Fruit fly (Drosophila melanogaster) whole organism, prepupa: Measurements from ENCODE around the gene Osi23.

Experiments used
- Blimp-1 ChIP-seq: fragments of 200-800 bp; sonication (Bioruptor generic); optimal IDR thresholded peaks from 3 replicates; lab custom pipeline; 2017; ENCODE audit warnings: missing biosample characterization, missing genetic modification characterization, mild to moderate bottlenecking, moderate library complexity, missing genetic modification reagents
- CG10631 ChIP-seq: fragments of 200-800 bp; sonication (Bioruptor generic); optimal IDR thresholded peaks from 2 replicates; lab custom pipeline; 2016; ENCODE audit warnings: missing biosample characterization, missing genetic modification characterization
- CG11902 ChIP-seq: fragments of 200-800 bp; sonication (Bioruptor generic); optimal IDR thresholded peaks from 3 replicates; lab custom pipeline; 2016; ENCODE audit warnings: missing biosample characterization, missing genetic modification characterization
- CG15336 ChIP-seq: fragments of 200-800 bp; sonication (Bioruptor generic); IDR thresholded peaks from 2 replicates; pipeline ENCODE4 v1.3.6; 2022; ENCODE audit warnings: missing biosample characterization, missing genetic modification characterization
- CG1621 ChIP-seq: fragments of 200-800 bp; sonication (Bioruptor generic); optimal IDR thresholded peaks from 3 replicates; lab custom pipeline; 2018; ENCODE audit warnings: missing biosample characterization, mild to moderate bottlenecking, missing genetic modification characterization
- CG16779 ChIP-seq: fragments of 200-800 bp; sonication (Bioruptor generic); optimal IDR thresholded peaks from 3 replicates; lab custom pipeline; 2017; ENCODE audit warnings: missing biosample characterization, mild to moderate bottlenecking, missing genetic modification characterization
- CG3032 ChIP-seq: fragments of 200-800 bp; optimal IDR thresholded peaks from 2 replicates; lab custom pipeline; 2019; ENCODE audit warnings: missing biosample characterization, mild to moderate bottlenecking, missing genetic modification characterization, moderate library complexity
- CG34406 ChIP-seq: fragments of 200-800 bp; sonication (Bioruptor generic); optimal IDR thresholded peaks from 3 replicates; lab custom pipeline; 2016; ENCODE audit warnings: missing biosample characterization, missing genetic modification characterization
- CG4318 ChIP-seq: fragments of 200-800 bp; sonication (Bioruptor generic); optimal IDR thresholded peaks from 3 replicates; lab custom pipeline; 2017; ENCODE audit warnings: missing biosample characterization, mild to moderate bottlenecking, missing genetic modification characterization
- CG6792 ChIP-seq: fragments of 200-800 bp; sonication (Bioruptor generic); optimal IDR thresholded peaks from 3 replicates; lab custom pipeline; 2016; ENCODE audit warnings: missing biosample characterization, missing genetic modification characterization
- CG6808 ChIP-seq: fragments of 200-800 bp; sonication (Bioruptor generic); optimal IDR thresholded peaks from 3 replicates; lab custom pipeline; 2017; ENCODE audit warnings: missing biosample characterization, missing genetic modification characterization, mild to moderate bottlenecking, moderate library complexity, missing genetic modification reagents
- CG6854 ChIP-seq: fragments of 200-800 bp; sonication (Bioruptor generic); optimal IDR thresholded peaks from 2 replicates; lab custom pipeline; 2017; ENCODE audit warnings: missing biosample characterization, mild to moderate bottlenecking, missing genetic modification characterization
- CG7368 ChIP-seq: fragments of 200-800 bp; sonication (Bioruptor generic); optimal IDR thresholded peaks from 3 replicates; lab custom pipeline; 2016; ENCODE audit warnings: missing biosample characterization, missing genetic modification characterization
- CG8319 ChIP-seq: fragments of 200-800 bp; sonication (Bioruptor generic); optimal IDR thresholded peaks from 3 replicates; lab custom pipeline; 2016; ENCODE audit warnings: missing biosample characterization, missing genetic modification characterization
- CG8632 ChIP-seq: fragments of 200-800 bp; sonication (Bioruptor generic); optimal IDR thresholded peaks from 3 replicates; lab custom pipeline; 2016; ENCODE audit warnings: missing biosample characterization, missing genetic modification characterization
- CG9139 ChIP-seq: fragments of 200-800 bp; sonication (Bioruptor generic); optimal IDR thresholded peaks from 3 replicates; lab custom pipeline; 2017; ENCODE audit warnings: missing biosample characterization, mild to moderate bottlenecking, missing genetic modification characterization
- Eip75B ChIP-seq: fragments of 200-800 bp; sonication (Bioruptor generic); optimal IDR thresholded peaks from 3 replicates; lab custom pipeline; 2016; ENCODE audit warnings: missing biosample characterization, missing genetic modification characterization
- Eip78C ChIP-seq: fragments of 200-800 bp; sonication (Bioruptor generic); peaks from one replicate; lab custom pipeline; 2016; ENCODE audit warnings: missing biosample characterization, missing genetic modification characterization
- Eip93F ChIP-seq: fragments of 200-800 bp; sonication (Bioruptor generic); optimal IDR thresholded peaks from 2 replicates; lab custom pipeline; 2016; ENCODE audit warnings: missing biosample characterization, mild to moderate bottlenecking, missing genetic modification characterization
- Ets21C ChIP-seq: fragments of 200-800 bp; sonication (Bioruptor generic); optimal IDR thresholded peaks from 3 replicates; lab custom pipeline; 2016; ENCODE audit warnings: missing biosample characterization, missing genetic modification characterization
- Ets96B ChIP-seq: fragments of 200-800 bp; optimal IDR thresholded peaks from 2 replicates; lab custom pipeline; 2019; ENCODE audit warnings: missing biosample characterization, mild to moderate bottlenecking, missing genetic modification characterization, moderate library complexity
- Hr38 ChIP-seq: sonication (Bioruptor generic); optimal IDR thresholded peaks from 2 replicates; lab custom pipeline; 2016; ENCODE audit warnings: missing biosample characterization, missing genetic modification characterization
- Hr39 ChIP-seq: fragments of 200-800 bp; sonication (Bioruptor generic); optimal IDR thresholded peaks from 2 replicates; lab custom pipeline; 2016; ENCODE audit warnings: missing biosample characterization, missing genetic modification characterization
- Lpt ChIP-seq: fragments of 200-800 bp; sonication (Bioruptor generic); optimal IDR thresholded peaks from 3 replicates; lab custom pipeline; 2016; ENCODE audit warnings: missing biosample characterization, missing genetic modification characterization
- Met ChIP-seq: fragments of 200-800 bp; sonication (Bioruptor generic); optimal IDR thresholded peaks from 3 replicates; lab custom pipeline; 2016; ENCODE audit warnings: missing biosample characterization, missing genetic modification characterization
- OdsH ChIP-seq: fragments of 200-800 bp; sonication (Bioruptor generic); optimal IDR thresholded peaks from 3 replicates; lab custom pipeline; 2016; ENCODE audit warnings: missing biosample characterization, missing genetic modification characterization
- Sox14 ChIP-seq: fragments of 200-800 bp; sonication (Bioruptor generic); optimal IDR thresholded peaks from 3 replicates; lab custom pipeline; 2016; ENCODE audit warnings: missing biosample characterization, missing genetic modification characterization
- Sox15 ChIP-seq: fragments of 200-800 bp; sonication (Bioruptor generic); optimal IDR thresholded peaks from 3 replicates; lab custom pipeline; 2016; ENCODE audit warnings: missing biosample characterization, missing genetic modification characterization
- achi ChIP-seq: fragments of 200-800 bp; sonication (Bioruptor generic); optimal IDR thresholded peaks from 3 replicates; lab custom pipeline; 2016; ENCODE audit warnings: missing biosample characterization, missing genetic modification characterization
- dac ChIP-seq: fragments of 200-800 bp; sonication (Bioruptor generic); optimal IDR thresholded peaks from 2 replicates; lab custom pipeline; 2017; ENCODE audit warnings: missing biosample characterization, mild to moderate bottlenecking, missing genetic modification characterization
- dsx ChIP-seq: fragments of 200-800 bp; optimal IDR thresholded peaks from 3 replicates; lab custom pipeline; 2019; ENCODE audit warnings: missing biosample characterization, mild to moderate bottlenecking, missing genetic modification characterization, moderate library complexity; ENCODE audit not compliant: poor library complexity, severe bottlenecking
- esn ChIP-seq: fragments of 200-800 bp; sonication (Bioruptor generic); optimal IDR thresholded peaks from 2 replicates; lab custom pipeline; 2016; ENCODE audit warnings: missing biosample characterization, mild to moderate bottlenecking, missing genetic modification characterization, moderate library complexity
- fd59A ChIP-seq: fragments of 200-800 bp; sonication (Bioruptor generic); optimal IDR thresholded peaks from 2 replicates; lab custom pipeline; 2017; ENCODE audit warnings: missing biosample characterization, mild to moderate bottlenecking, missing genetic modification characterization, missing genetic modification reagents
- pdm3 ChIP-seq: fragments of 200-800 bp; sonication (Bioruptor generic); optimal IDR thresholded peaks from 3 replicates; lab custom pipeline; 2016; ENCODE audit warnings: missing biosample characterization, missing genetic modification characterization
- spab ChIP-seq: fragments of 200-800 bp; sonication (Bioruptor generic); optimal IDR thresholded peaks from 2 replicates; lab custom pipeline; 2017; ENCODE audit warnings: missing biosample characterization, mild to moderate bottlenecking, missing genetic modification characterization, missing genetic modification reagents
- ss ChIP-seq, 2 experiments: fragments of 200-800 bp; sonication (Bioruptor generic); optimal IDR thresholded peaks; 2 replicates in 1 of 2; 3 replicates in 1 of 2; lab custom pipeline; 2017 to 2018; ENCODE audit warnings: mild to moderate bottlenecking in 2 of 2, missing biosample characterization in 2 of 2, missing genetic modification characterization in 2 of 2, moderate library complexity in 1 of 2
- svp ChIP-seq: fragments of 200-800 bp; sonication (Bioruptor generic); peaks from one replicate; lab custom pipeline; 2016; ENCODE audit warnings: missing biosample characterization, missing genetic modification characterization
- vri ChIP-seq: fragments of 200-800 bp; sonication (Bioruptor generic); optimal IDR thresholded peaks from 3 replicates; lab custom pipeline; 2016; ENCODE audit warnings: missing biosample characterization, mild to moderate bottlenecking, missing genetic modification characterization

Osi23 gene

dm6 chr3R:30476367-30476766, 31.5 kb upstream of the Osi23 start, which contains the start of gene spdo:
Gene spdo, plus strand, starts transcription at chr3R:30476684.
- TF ChIP-seq CG9139 (GFP tag; lab: Kevin White, UChicago): no peak
- TF ChIP-seq Blimp-1 (GFP tag; lab: Kevin White, UChicago): no peak
- no peak for TF ChIP-seq CG3032 (tag; lab: Kevin White, UChicago)
- no peak for TF ChIP-seq Sox15
- TF ChIP-seq Met: no peak
- TF ChIP-seq CG16779 (tag; lab: Kevin White, UChicago): no peak
- TF ChIP-seq CG6792 (GFP tag; lab: Kevin White, UChicago): no peak
- TF ChIP-seq CG1621 (tag; lab: Kevin White, UChicago): no peak
- TF ChIP-seq vri: no peak
- TF ChIP-seq CG7368 (GFP tag; lab: Kevin White, UChicago): no peak
- no peak for TF ChIP-seq svp (GFP tag; lab: Kevin White, UChicago)
- TF ChIP-seq pdm3 (GFP tag; lab: Kevin White, UChicago): no peak
- TF ChIP-seq esn: no peak
- TF ChIP-seq Ets21C (GFP tag; lab: Kevin White, UChicago): no peak
- no peak for TF ChIP-seq spab (GFP tag; lab: Kevin White, UChicago)

- TF ChIP-seq Hr39 (no peak), esn (peak; percentile 18), CG8319 (no peak), vri (no peak), OdsH (GFP tag; lab: Kevin White, UChicago) (no peak), CG6808 (GFP tag; lab: Kevin White, UChicago) (no peak), Eip78C (GFP tag; lab: Kevin White, UChicago) (peak; percentile 50), CG15336 (GFP tag; lab: Robert Waterston, UW) (no peak), pdm3 (GFP tag; lab: Kevin White, UChicago) (no peak), CG3032 (tag; lab: Kevin White, UChicago) (no peak)
Observed at dm6 chr3R:30475910-30476309, 31.1 kb upstream of the Osi23 start.

dm6 chr3R:30474667-30475213, 29.9 kb upstream of the Osi23 start:
- TF ChIP-seq ss (GFP tag; optimal IDR thresholded peaks at IDR 0.05; lab: Kevin White, UChicago) (peak in 1 of 2 experiments; percentile 64), CG6854 (GFP tag; lab: Kevin White, UChicago) (no peak), esn (no peak)

- TF ChIP-seq achi (GFP tag; lab: Kevin White, UChicago) (no peak), CG4318 (no peak), Sox14 (GFP tag; lab: Kevin White, UChicago) (no peak), Eip75B (GFP tag; lab: Kevin White, UChicago) (no peak), CG10631 (GFP tag; lab: Kevin White, UChicago) (no peak), CG34406 (GFP tag; lab: Kevin White, UChicago) (no peak), CG6792 (GFP tag; lab: Kevin White, UChicago) (no peak), Hr39 (no peak), fd59A (GFP tag; lab: Kevin White, UChicago) (no peak), Hr38 (GFP tag; lab: Kevin White, UChicago) (no peak), CG9139 (GFP tag; lab: Kevin White, UChicago) (no peak)
Observed at dm6 chr3R:30472331-30472730, 27.5 kb upstream of the Osi23 start.

dm6 chr3R:30470690-30471089, 25.8 kb upstream of the Osi23 start:
- TF ChIP-seq Met: no peak
- no peak for TF ChIP-seq CG8632
- TF ChIP-seq dsx (GFP tag; lab: Kevin White, UChicago): no peak
- no peak for TF ChIP-seq Hr39
- TF ChIP-seq CG34406 (GFP tag; lab: Kevin White, UChicago): no peak
- TF ChIP-seq OdsH (GFP tag; lab: Kevin White, UChicago): no peak
- TF ChIP-seq pdm3 (GFP tag; lab: Kevin White, UChicago): no peak
- no peak for TF ChIP-seq Lpt (GFP tag; lab: Kevin White, UChicago)
- no peak for TF ChIP-seq CG7368 (GFP tag; lab: Kevin White, UChicago)
- TF ChIP-seq CG16779 (tag; lab: Kevin White, UChicago): no peak
- no peak for TF ChIP-seq Ets96B
- no peak for TF ChIP-seq spab (GFP tag; lab: Kevin White, UChicago)
- TF ChIP-seq Eip93F (GFP tag; lab: Kevin White, UChicago): no peak
- no peak for TF ChIP-seq CG6808 (GFP tag; lab: Kevin White, UChicago)
- no peak for TF ChIP-seq dac
- TF ChIP-seq CG6792 (GFP tag; lab: Kevin White, UChicago): no peak
- TF ChIP-seq Sox14 (GFP tag; lab: Kevin White, UChicago): no peak
- TF ChIP-seq CG11902: no peak
- no peak for TF ChIP-seq CG1621 (tag; lab: Kevin White, UChicago)
- TF ChIP-seq, all 60 proteins: peak for 0
